Fruit fly (Drosophila melanogaster) whole organism, larva: ENCODE results near the gene CG4502.

ENCODE experiments used
- noc ChIP-seq: fragments of 200-800 bp; sonication (Bioruptor generic); optimal IDR thresholded peaks from 3 replicates; lab custom pipeline; 2019; ENCODE audit warnings: missing biosample characterization, mild to moderate bottlenecking, missing genetic modification characterization, moderate library complexity

Gene CG4502

DNA sequence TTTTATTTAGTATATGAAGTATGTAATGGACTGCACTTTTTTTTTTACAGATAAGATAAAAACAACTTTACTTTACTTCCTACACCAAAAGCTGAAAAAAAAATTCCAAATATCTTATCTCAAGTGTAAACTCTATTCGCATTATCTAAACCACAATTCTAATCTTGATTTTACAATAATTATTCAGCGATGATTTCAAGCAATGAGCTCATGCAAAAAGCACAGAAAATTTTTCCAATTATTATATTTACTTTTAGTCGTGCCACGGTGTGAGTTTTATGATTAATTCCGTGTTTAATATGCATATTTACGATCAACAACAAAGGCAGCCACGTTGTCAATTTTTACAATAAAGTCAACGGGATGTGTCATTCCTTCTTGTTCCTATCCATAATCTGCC lies 12.2 kb upstream of the CG4502 start:
- TF ChIP-seq noc (tag; lab: Kevin White, UChicago) = no peak

DNA sequence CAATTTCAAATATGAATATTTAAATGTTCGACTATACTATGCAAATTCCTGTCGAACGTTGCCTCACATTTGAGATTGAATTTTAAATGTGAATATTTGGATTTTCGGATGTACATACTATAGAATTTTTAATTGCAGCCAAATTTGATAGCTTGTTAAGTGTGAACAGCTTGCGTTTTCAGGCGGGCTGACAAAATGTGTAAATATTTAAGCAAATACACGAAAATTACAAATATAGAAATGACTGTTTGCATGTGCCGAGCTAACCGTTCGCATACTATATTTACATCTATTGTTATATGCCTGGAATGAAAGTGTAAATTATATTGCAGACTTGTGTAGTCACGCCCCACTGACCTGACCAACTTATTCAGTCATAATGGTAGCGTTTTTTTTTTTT lies 11.6 kb upstream of the CG4502 start:
- no peak for TF ChIP-seq noc (tag; lab: Kevin White, UChicago)

DNA sequence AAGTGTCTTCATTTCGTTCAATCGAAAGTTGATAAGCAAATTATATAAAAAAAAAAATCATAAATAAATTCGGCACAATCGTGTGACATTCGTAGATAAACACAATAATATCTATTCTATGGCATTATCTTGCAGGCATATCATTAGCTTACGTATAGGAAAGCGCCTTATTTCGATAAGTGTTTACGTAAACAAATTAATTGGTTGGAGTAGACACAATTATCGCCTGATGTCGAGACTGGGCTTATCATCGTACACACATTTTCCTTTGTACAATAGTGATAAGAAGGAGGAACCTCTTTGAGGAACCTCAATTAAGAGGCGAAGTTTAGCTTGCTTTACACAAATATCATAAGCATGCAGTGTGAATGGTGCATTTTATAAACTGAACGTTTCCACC lies 10.8 kb upstream of the CG4502 start:
- TF ChIP-seq noc (tag; lab: Kevin White, UChicago) = no peak

DNA sequence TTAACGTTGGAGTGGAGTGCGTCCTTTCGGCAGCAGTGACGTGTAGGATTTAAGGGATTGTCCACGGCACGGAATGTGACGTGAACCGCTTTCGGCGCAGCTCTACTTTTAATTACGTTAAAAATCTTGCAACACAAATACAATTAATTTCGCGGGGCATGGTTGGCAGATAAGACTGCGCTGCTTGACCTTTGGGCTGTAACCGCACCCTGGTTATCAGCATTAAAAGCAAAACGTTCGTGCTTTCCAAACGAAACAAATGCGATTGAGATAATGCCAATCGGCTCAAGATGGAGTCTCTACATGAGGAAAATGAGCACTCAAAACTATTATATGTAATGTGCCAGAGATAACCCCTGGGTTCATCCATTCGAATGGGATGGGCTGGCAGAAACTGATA lies 9.5 kb upstream of the CG4502 start:
- TF ChIP-seq noc (tag; lab: Kevin White, UChicago) = no peak

DNA sequence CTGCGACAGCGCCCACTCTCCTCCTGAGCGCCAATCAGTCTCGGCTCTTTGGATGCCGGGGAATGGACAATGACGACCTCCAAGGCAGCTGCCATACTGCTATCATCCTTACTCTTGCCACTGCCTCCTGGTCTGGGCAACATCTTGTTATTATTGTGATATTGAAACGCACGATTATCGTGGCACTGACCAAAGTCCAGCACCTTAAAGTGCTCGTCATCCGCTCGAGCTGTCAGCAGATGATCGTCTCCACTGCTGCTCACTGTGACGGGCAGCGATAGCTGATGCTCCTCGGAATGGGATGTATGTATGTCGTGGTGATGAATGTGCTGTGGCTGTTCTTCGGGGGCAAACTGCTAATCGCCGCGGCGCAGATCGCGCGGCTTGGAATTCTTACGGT lies 3.6 kb upstream of the CG4502 start:
- TF ChIP-seq noc (tag; lab: Kevin White, UChicago) = no peak

DNA sequence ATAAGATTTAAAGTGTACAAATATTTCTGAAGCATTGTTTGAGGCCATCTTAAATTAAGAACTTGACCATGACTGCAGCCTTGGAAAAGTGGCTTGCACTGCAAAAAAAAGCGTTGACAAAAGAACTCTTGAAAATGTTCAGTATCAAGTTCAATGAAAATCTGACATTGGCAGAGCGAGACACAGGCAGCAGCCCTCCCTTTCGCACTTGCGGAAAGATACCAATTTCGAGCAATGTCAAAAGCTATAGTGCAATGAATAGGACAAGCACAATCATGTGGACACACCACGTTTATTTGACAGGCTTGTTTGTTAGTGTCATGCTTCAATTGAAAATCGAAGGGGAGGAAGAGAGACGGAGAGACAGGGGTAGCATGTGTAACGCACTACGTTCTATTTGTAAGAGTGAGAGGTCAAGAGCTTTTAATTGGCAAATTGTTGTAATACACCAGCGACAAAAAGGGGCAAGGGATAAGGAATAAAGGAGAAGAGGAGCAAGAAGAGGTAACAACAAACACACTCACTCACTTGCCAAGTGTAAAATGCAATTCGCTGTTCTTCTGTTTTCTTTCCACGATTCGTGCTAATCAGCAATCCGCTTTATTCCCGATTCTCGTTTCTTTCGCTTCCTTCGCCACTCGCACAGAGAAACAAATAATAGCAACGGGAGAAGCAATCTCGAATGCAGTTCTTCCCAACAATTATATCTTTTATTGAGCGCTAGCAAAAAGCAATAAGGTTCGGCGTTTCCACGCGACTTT lies 473 bp downstream of the CG4502 start:
- no peak for TF ChIP-seq noc (tag; lab: Kevin White, UChicago)

DNA sequence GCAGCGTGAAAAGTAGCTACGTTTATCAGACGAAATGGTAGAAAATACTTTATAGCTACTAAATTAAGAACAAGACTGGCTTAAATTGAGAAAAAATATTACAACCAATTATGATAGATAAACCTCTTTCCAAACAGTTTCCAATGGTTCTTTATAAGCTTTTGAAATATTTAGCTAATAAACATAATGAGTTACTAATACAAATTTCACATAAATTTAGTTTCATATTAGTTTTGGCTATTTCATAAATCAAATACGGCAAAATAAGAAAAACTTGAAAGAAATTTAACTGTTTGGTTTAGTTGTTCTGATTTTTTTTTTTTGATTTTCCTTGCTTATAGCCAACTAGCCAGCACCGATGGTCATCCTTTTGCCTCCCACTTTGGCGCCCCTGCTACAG lies 3.9 kb downstream of the CG4502 start:
- no peak for TF ChIP-seq noc (tag; lab: Kevin White, UChicago)

DNA sequence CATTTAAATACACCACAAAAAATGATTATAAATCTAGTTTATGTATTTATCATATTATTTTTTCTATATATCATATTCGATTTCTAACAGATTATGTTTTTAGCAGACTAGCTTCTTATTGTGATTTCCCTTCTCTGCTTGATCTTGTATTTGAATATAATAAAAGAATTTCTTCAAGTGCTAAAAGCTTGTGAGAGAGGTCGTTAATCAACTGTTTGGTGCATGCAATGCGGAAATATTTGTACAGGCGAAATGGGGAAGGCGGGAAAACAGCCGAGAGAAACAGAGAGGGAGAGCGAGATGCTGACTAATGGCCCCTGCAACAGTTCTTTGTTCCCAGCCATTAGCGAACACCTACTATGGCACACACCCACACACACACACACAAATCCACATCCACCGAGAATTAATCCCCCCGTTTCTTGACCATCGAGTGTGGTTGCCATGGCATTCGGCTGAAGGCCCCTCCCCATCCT lies 4.4 kb downstream of the CG4502 start:
- TF ChIP-seq noc (tag; lab: Kevin White, UChicago) = no peak

DNA sequence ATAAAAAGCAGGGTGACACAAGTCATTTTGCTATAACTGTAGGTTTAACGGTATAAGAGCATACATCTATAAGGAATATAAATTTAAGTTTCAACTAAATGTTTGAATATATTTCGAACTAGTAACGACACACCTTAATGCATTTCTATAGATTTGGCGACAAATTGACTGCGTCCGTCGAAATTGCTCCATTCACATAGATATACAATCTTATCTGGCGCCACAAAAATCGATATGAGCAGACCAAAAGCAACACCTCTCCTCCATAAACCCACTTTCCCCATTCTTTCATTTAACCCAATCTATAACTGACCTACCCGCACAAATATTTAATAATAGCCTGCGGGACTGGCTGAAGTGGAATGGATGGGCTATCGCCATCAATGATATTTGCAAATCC lies 5.4 kb downstream of the CG4502 start:
- TF ChIP-seq noc (tag; lab: Kevin White, UChicago) = no peak

DNA sequence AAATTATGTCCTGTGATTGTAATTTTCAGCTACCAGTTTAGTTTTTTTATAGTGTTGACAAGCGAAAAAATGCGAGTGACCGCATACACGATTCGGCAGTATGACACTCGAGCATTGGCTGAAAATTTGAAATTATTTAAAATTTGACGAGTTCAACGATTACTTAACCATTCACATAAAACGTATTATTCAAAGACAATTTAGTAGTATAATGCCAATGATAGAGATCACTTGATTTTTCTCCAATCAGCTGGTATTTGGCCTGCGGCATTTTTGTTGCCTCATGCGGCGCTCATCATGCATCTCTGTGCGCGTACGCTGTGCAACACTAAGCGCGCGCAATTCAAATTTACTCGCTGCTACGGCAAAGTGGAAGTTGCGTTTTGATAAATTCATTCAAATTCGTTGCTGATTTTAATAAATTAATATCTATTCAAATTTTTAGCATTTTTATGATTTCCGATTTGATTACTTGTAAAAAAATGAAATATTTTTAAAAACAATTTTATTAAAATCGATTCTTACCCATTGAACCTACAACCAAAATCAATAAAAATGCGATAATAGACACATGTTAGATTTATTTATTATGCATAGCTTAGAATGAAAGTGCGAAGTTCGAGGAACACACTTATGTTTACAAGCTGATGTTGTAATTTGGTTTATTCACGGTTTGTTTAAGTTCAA lies 9.6 kb downstream of the CG4502 start, which contains the start of gene CG4497:
Gene CG4497 (minus strand): TSS at position 238 of the 687 bp plus-strand sequence.
- TF ChIP-seq noc (tag; lab: Kevin White, UChicago) = peak; percentile 72

DNA sequence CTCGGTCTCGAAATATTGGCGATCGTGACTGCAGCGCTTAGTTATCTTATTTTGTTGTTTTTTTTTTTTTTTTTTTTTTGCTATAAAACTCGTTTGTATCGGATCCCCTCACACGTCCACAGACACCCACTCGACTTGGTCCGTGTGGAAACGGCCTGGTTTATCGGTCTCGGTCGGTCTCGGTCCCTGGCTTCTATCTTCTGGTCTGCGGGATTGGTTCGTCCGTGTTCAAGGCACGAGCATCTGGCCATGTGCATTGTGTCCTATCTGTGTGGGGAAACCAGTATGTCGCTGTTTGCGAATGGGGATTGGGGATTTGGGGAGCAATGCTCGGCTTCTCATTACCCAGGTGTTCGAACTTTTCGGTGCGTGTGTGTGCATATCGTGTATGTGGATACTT lies 14.4 kb downstream of the CG4502 start, which contains the start of gene CG4496:
Gene CG4496 (minus strand): TSS at position 337 of the 400 bp plus-strand sequence.
- TF ChIP-seq noc (tag; lab: Kevin White, UChicago) = no peak

DNA sequence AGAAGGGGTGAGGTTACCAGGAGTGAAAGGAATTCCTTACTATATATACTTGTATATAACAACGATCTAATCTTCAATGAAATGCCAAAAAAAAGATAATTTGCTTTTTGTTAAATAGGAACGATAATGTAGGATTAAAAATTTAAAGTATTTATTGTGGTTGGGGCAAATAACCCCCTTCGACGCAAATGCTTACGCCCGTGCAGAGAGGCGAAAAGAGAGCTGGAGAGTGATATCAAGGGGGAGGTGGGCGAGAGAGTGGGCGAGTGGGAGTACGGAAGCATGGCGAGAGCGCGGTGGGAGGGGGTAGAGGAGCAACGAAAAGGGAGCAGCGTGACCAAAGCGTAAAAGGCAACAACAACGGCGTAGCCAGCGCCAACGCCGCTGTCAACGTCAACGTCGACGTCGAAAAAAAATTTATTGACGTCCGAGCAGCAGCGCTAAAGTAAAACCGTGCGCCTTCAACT lies 15.5 kb downstream of the CG4502 start:
- TF ChIP-seq noc (tag; lab: Kevin White, UChicago) = peak; percentile 94

DNA sequence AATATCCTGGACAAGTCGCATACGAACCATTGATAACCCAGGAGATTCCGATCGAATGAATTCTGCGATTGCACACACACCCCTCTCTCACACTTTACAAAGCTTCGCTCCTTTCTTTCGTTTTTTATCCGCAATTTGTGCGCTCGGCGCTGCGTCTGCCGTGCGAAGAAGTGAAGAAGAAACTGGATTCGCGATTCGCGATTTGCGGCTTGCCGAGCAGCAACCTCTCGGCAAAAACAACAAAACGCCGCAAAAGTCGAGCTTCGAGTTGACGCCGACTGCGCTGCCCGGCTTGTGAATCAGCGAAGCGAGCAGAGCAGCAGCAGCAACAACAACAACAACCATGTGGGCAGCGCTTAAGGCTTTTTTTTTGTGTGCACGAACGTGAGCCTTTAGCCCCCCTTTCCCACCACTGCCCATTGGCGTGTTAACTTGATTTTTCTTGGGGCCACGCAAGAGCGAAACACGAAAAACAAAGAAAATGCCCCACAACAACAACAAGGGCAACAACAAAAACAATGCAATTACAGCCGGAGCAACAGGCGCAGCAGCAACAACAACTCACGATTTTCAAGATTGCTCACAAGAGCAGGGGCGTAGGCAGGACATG lies 16.0 kb downstream of the CG4502 start:
- no peak for TF ChIP-seq noc (tag; lab: Kevin White, UChicago)

DNA sequence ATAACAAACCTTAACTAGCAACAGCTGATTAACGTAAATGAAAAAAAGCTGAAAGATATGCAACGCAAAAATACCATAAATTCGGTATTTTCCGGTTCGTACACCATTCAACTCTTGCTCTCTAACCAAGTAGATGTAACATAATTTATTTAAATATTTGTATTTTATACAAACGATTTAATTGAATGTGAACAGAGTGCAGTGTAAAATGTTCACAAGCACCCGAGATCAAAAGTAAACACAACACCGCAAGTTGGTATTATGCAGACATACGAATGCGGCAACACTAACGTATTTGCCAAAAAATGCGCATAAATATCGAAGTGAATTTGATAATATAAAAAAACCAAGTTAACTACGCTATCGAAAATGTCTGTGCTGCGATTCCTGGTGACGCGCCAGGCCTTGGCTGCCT lies 22.1 kb downstream of the CG4502 start, which contains the start of gene MICU1:
Gene MICU1 (plus strand): TSS at position 257 of the 415 bp plus-strand sequence.
- no peak for TF ChIP-seq noc (tag; lab: Kevin White, UChicago)

DNA sequence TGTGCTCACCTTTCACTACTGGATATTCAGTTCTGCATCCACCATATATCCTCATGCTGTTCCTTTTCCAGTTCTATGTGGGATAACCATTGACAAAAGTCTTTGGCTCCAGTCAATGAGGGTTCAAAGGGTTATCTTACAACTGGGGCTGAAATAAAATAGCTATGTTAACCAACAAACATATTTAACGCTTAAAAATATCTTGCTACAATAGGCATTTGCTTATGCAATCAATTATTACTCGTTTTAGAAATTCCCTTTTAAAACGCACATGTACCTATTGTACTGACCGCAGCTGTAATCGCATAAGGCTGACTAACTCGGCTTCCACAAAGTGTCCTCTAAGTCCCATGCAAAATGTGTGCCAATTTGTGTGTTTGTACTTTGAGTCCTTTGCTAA lies 24.8 kb downstream of the CG4502 start:
- TF ChIP-seq noc (tag; lab: Kevin White, UChicago) = no peak

DNA sequence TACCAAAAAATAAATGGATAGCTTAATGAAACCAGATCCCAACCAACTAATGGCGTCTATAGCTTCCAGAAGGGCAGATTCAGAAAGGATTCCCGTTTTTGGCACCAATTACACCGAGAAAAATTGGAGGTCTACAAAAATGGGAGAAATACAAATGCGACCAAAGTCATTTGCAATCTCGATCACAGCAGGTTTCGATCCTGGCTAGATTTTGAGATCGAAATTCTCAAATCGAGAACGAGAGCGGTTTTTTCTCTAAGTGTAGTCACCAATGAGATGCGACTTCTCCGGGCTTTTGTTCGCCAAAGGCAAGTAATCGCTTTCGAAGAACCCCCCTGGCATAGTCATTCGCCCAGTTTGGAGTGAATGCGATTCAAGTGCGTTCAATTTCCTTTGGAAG lies 28.3 kb downstream of the CG4502 start:
- TF ChIP-seq noc (tag; lab: Kevin White, UChicago) = no peak
